Fruit fly (Drosophila melanogaster) whole organism, adult: Measurements from ENCODE around the gene peng.

ENCODE experiments used
- CG11617 ChIP-seq: fragments of 200-800 bp; sonication (Bioruptor generic); optimal IDR thresholded peaks from 2 replicates; lab custom pipeline; 2017; ENCODE audit warnings: mild to moderate bottlenecking, missing biosample characterization, missing genetic modification reagents, missing genetic modification characterization
- CG14711 ChIP-seq: fragments of 200-800 bp; sonication (Bioruptor generic); optimal IDR thresholded peaks from 2 replicates; lab custom pipeline; 2018; ENCODE audit warnings: missing biosample characterization, mild to moderate bottlenecking, missing genetic modification characterization, moderate library complexity
- CG5204 ChIP-seq: fragments of 200-800 bp; sonication (Bioruptor generic); optimal IDR thresholded peaks from 2 replicates; lab custom pipeline; 2016; ENCODE audit warnings: missing biosample characterization, missing genetic modification characterization
- Clk ChIP-seq: fragments of 200-800 bp; sonication (Bioruptor generic); optimal IDR thresholded peaks from 2 replicates; lab custom pipeline; 2017; ENCODE audit warnings: missing biosample characterization, missing genetic modification characterization
- Crg-1 ChIP-seq: fragments of 200-800 bp; sonication (Bioruptor generic); optimal IDR thresholded peaks from 2 replicates; lab custom pipeline; 2016; ENCODE audit warnings: missing biosample characterization, missing genetic modification characterization
- Mnt ChIP-seq: fragments of 200-800 bp; sonication (Bioruptor generic); optimal IDR thresholded peaks from 2 replicates; lab custom pipeline; 2016; ENCODE audit warnings: missing biosample characterization, mild to moderate bottlenecking, missing genetic modification characterization
- cic ChIP-seq: fragments of 200-800 bp; sonication (Bioruptor generic); optimal IDR thresholded peaks from 2 replicates; lab custom pipeline; 2017; ENCODE audit warnings: missing biosample characterization, mild to moderate bottlenecking, missing genetic modification characterization, moderate library complexity
- cnc ChIP-seq, 2 experiments: fragments of >200 bp; optimal IDR thresholded peaks; 2 replicates each; lab custom pipeline; 2017
- kay ChIP-seq: fragments of 200-800 bp; sonication (Bioruptor generic); peaks from one replicate; lab custom pipeline; 2016; ENCODE audit warnings: missing biosample characterization, missing genetic modification characterization, borderline replicate concordance
- pad ChIP-seq: fragments of 200-800 bp; sonication (Bioruptor generic); optimal IDR thresholded peaks from 3 replicates; lab custom pipeline; 2017; ENCODE audit warnings: missing biosample characterization, missing genetic modification characterization, mild to moderate bottlenecking, moderate library complexity, missing genetic modification reagents

DNA sequence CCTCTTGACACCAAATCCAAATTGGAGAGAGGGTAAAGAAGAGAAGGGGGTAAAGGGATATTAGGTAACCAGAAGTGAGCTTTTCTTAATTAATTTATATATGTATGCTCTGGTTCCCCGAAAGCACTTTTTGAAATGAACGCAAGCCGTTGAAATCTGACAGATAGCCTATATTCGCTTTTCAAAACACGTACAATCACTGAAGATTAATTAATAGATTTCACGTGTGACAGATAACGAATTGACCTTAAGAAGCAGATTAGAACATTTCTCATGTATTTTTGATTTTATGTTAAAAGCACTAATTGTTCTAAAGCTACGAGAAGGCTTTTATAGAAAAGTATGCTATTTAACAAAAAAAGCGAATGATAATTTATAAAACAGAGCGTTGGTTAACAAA is 12.6 kb downstream of the peng start:
- no peak for TF ChIP-seq pad
- no peak for TF ChIP-seq cic (GFP tag; lab: Kevin White, UChicago)
- no peak for TF ChIP-seq Crg-1 (GFP tag; lab: Kevin White, UChicago)
- no peak for TF ChIP-seq cnc (optimal IDR thresholded peaks at IDR 0.05; lab: Kevin White, UChicago)
- no peak for TF ChIP-seq Clk (GFP tag; lab: Kevin White, UChicago)
- TF ChIP-seq CG5204 = no peak
- no peak for TF ChIP-seq kay
- TF ChIP-seq Mnt = no peak
- TF ChIP-seq CG11617 (GFP tag; lab: Kevin White, UChicago) = no peak
- TF ChIP-seq CG14711 (tag; lab: Kevin White, UChicago) = no peak
